Fruit fly (Drosophila melanogaster): ENCODE results near the gene CG3436.
A peak's percentile ranks its signal among the peaks of the same experiment; 100 is the strongest.

The CG3436 gene

dm6 chr2L:161453-162175 is 5.8 kb downstream of the CG3436 start (continued):
- peak; percentile 8 for TF ChIP-seq Myb (GFP tag; optimal IDR thresholded peaks at IDR 0.05)
- TF ChIP-seq Neu2 (GFP tag; optimal IDR thresholded peaks at IDR 0.05; ENCODE audit: borderline replicate concordance), result no peak
- no peak for TF ChIP-seq CG15269 (tag; optimal IDR thresholded peaks at IDR 0.05)
- peak; percentile 61 for TF ChIP-seq nau (GFP tag; optimal IDR thresholded peaks at IDR 0.05)
- TF ChIP-seq salm (tag; optimal IDR thresholded peaks at IDR 0.05), result peak; percentile 12
- TF ChIP-seq trem (tag; optimal IDR thresholded peaks at IDR 0.05), result peak; percentile 20
- TF ChIP-seq psq (GFP tag; optimal IDR thresholded peaks at IDR 0.05), result peak; percentile 57
- no peak for TF ChIP-seq CG13775 (GFP tag; optimal IDR thresholded peaks at IDR 0.05)
- peak; percentile 21 for TF ChIP-seq ab (GFP tag; optimal IDR thresholded peaks at IDR 0.05)
- TF ChIP-seq cg (GFP tag; optimal IDR thresholded peaks at IDR 0.05), result peak; percentile 94
- no peak for TF ChIP-seq CG6654 (GFP tag; optimal IDR thresholded peaks at IDR 0.05)
- peak; percentile 3 for TF ChIP-seq schlank (tag; optimal IDR thresholded peaks at IDR 0.05)
- TF ChIP-seq CG10267 (tag; optimal IDR thresholded peaks at IDR 0.05), result peak; percentile 22
- peak; percentile 36 to 71 for TF ChIP-seq Hr51 (GFP tag; optimal IDR thresholded peaks at IDR 0.05)
- TF ChIP-seq CG13296 (GFP tag; optimal IDR thresholded peaks at IDR 0.05), result peak; percentile 14
- TF ChIP-seq BtbVII (GFP tag; optimal IDR thresholded peaks at IDR 0.05), result peak; percentile 52
- TF ChIP-seq CG2889 (GFP tag; IDR thresholded peaks at IDR 0.05), result no peak
- TF ChIP-seq CG18619 (GFP tag; optimal IDR thresholded peaks at IDR 0.05), result peak; percentile 51
- TF ChIP-seq CG17186 (GFP tag; optimal IDR thresholded peaks at IDR 0.05), result no peak
- peak; percentile 26 for TF ChIP-seq unpg (GFP tag; optimal IDR thresholded peaks at IDR 0.05)
- peak; percentile 19 for TF ChIP-seq CG11398 (GFP tag; optimal IDR thresholded peaks at IDR 0.05)
- TF ChIP-seq Lpt (GFP tag; optimal IDR thresholded peaks at IDR 0.05), result no peak
- peak; percentile 99 for TF ChIP-seq abd-A (tag; optimal IDR thresholded peaks at IDR 0.05)
- TF ChIP-seq scrt (GFP tag; optimal IDR thresholded peaks at IDR 0.05), result peak; percentile 29
- TF ChIP-seq CG7786 (GFP tag; optimal IDR thresholded peaks at IDR 0.05), result peak; percentile 16
- peak in 1 of 2 experiments; percentile 47 for TF ChIP-seq insv (GFP tag; optimal IDR thresholded peaks at IDR 0.05)
- peak; percentile 85 for TF ChIP-seq CG34376 (GFP tag; optimal IDR thresholded peaks at IDR 0.05)
- peak; percentile 30 for TF ChIP-seq CG5180 (GFP tag; optimal IDR thresholded peaks at IDR 0.05)
- peak; percentile 45 for TF ChIP-seq CG1832 (GFP tag; optimal IDR thresholded peaks at IDR 0.05)
- peak; percentile 64 for TF ChIP-seq CG18599 (GFP tag; optimal IDR thresholded peaks at IDR 0.05)
- peak; percentile 8 for TF ChIP-seq PHDP (tag; optimal IDR thresholded peaks at IDR 0.05)
- no peak for TF ChIP-seq slp2 (GFP tag; optimal IDR thresholded peaks at IDR 0.05)
- no peak for TF ChIP-seq luna (GFP tag; optimal IDR thresholded peaks at IDR 0.05)
- peak; percentile 14 for TF ChIP-seq CG9437 (GFP tag; optimal IDR thresholded peaks at IDR 0.05)
- no peak for TF ChIP-seq Asciz (GFP tag; optimal IDR thresholded peaks at IDR 0.05)
- no peak for TF ChIP-seq ci (GFP tag; IDR thresholded peaks at IDR 0.05)
- TF ChIP-seq lilli (GFP tag; optimal IDR thresholded peaks at IDR 0.05), result no peak
- peak; percentile 11 for TF ChIP-seq CHES-1-like (GFP tag; optimal IDR thresholded peaks at IDR 0.05)
- peak; percentile 89 for TF ChIP-seq B-H2 (GFP tag; optimal IDR thresholded peaks at IDR 0.05)
- peak; percentile 82 for TF ChIP-seq CG12769 (tag; optimal IDR thresholded peaks at IDR 0.05)
- peak in 1 of 2 experiments; percentile 99 for TF ChIP-seq tll (GFP tag; optimal IDR thresholded peaks at IDR 0.05)
- no peak for TF ChIP-seq tna (GFP tag; IDR thresholded peaks at IDR 0.05; ENCODE audit: partially characterized antibody)
- TF ChIP-seq dati (GFP tag; IDR thresholded peaks at IDR 0.05), result no peak
- no peak for TF ChIP-seq HLH3B (GFP tag; IDR thresholded peaks at IDR 0.05)
- TF ChIP-seq CG2120 (GFP tag; optimal IDR thresholded peaks at IDR 0.05), result peak; percentile 3
- peak; percentile 35 for TF ChIP-seq Deaf1 (tag; optimal IDR thresholded peaks at IDR 0.05)
- TF ChIP-seq lbe (GFP tag; optimal IDR thresholded peaks at IDR 0.05), result peak; percentile 65
- TF ChIP-seq CG7963 (GFP tag; IDR thresholded peaks at IDR 0.05; ENCODE audit: partially characterized antibody), result no peak

Measured in whole organism, embryonic.